Worm (Caenorhabditis elegans): ENCODE measurements around the gene C40C9.4.

Gene C40C9.4

DNA sequence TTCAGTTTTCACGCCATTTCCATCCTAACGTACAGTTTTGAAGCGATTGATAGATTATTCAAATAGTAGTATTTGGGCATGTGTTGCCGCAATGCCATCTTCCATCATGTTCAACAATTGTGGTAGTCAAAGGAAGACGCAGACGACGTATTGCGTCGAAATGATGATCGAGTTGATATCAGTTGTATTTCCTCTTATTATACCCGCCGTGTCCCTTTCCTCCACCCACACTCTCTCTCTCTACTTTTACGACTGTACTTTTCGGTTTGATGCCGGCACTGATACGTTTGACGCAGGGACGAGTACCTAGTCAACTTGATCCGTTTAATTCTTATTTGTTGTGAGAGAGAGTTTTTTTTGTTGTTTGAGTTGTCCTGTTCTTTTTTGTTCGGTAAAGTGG, 21.7 kb downstream of the C40C9.4 start:
- TF ChIP-seq drap-1 (GFP tag; optimal IDR thresholded peaks at IDR 0.05): no peak
- peak; percentile 35 for TF ChIP-seq elt-1 (tag; optimal IDR thresholded peaks at IDR 0.05; ENCODE audit: borderline replicate concordance, insufficient read depth)

- TF ChIP-seq mab-5 (tag; optimal IDR thresholded peaks at IDR 0.05): no peak
- TF ChIP-seq nhr-2 (tag; optimal IDR thresholded peaks at IDR 0.05): peak; percentile 29
- TF ChIP-seq bed-3 (GFP tag; optimal IDR thresholded peaks at IDR 0.05): no peak
- TF ChIP-seq lin-13 (tag; optimal IDR thresholded peaks at IDR 0.05): no peak
- peak; percentile 17 for TF ChIP-seq ceh-39 (tag; optimal IDR thresholded peaks at IDR 0.05)
- TF ChIP-seq sptf-1 (tag; optimal IDR thresholded peaks at IDR 0.05): peak; percentile 51
- TF ChIP-seq ztf-11 (tag; optimal IDR thresholded peaks at IDR 0.05): no peak
- TF ChIP-seq unc-120 (tag; optimal IDR thresholded peaks at IDR 0.05; ENCODE audit: poor library complexity, severe bottlenecking): peak; percentile 13
- TF ChIP-seq mls-2 (tag; optimal IDR thresholded peaks at IDR 0.05): peak; percentile 48
- TF ChIP-seq ham-2 (GFP tag; optimal IDR thresholded peaks at IDR 0.05): peak; percentile 92
These were observed 24.5 kb downstream of the C40C9.4 start for ce11 chrX:13675444-13675843.

ce11 chrX:13676892-13677291, 26.0 kb downstream of the C40C9.4 start, which contains the start of gene gck-4:
TSS of gene gck-4 (plus strand) at chrX:13677192.
- no peak for TF ChIP-seq nhr-12 (tag; optimal IDR thresholded peaks at IDR 0.05)
- no peak for TF ChIP-seq unc-39 (tag; optimal IDR thresholded peaks at IDR 0.05)
- TF ChIP-seq lsy-2 (tag; optimal IDR thresholded peaks at IDR 0.05): no peak
- no peak for TF ChIP-seq ham-2 (GFP tag; optimal IDR thresholded peaks at IDR 0.05)
- no peak for TF ChIP-seq hlh-1 (tag; optimal IDR thresholded peaks at IDR 0.05)

DNA sequence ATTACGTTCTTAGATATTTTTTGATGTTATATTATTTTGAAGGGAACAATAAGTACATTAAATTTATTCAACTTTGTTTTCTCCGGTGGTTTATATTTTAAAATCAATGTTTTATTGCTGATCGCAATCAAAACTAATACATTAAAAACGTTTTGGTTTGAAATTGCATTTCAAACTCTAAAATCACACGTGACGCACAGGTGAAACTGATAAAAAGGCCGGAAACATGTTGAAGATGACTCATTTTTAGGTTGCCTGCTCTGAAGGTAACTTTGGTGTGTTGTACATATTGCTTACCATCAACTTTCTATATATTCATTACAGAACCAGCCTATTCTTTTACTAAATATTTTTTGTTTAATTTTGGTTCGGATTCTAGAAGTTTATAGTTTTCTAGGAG, 34.8 kb downstream of the C40C9.4 start:
- TF ChIP-seq M03D4.4 (tag; optimal IDR thresholded peaks at IDR 0.05) (no peak), mls-2 (tag; optimal IDR thresholded peaks at IDR 0.05) (no peak), zip-8 (tag; optimal IDR thresholded peaks at IDR 0.05) (no peak)

DNA sequence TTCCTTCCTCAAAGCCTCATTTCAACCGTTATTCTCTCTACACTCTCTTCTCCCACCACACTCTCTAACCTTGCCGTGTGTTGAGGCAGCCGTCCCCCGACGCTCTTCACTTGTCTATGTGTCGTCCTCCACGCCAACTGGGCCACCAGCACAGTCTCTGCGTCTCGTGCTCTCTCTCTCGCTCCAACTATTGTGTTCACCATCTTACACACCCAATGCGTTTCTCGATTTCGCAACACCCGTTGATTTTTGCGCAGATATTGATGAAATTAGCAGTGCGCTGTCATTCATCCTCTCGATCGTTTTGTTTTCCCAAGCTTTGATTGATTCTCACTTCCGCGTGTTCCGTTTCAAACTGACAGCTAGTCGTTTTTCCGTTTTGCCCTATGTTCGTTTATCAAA, 36.2 kb downstream of the C40C9.4 start:
- no peak for TF ChIP-seq nhr-12 (tag; optimal IDR thresholded peaks at IDR 0.05)
- peak; percentile 8 for TF ChIP-seq nhr-237 (tag; optimal IDR thresholded peaks at IDR 0.05)
- TF ChIP-seq mep-1 (tag; optimal IDR thresholded peaks at IDR 0.05): no peak
- no peak for TF ChIP-seq mls-2 (tag; optimal IDR thresholded peaks at IDR 0.05)
- TF ChIP-seq sptf-1 (tag; optimal IDR thresholded peaks at IDR 0.05): peak; percentile 25
- TF ChIP-seq lin-13 (tag; optimal IDR thresholded peaks at IDR 0.05): peak; percentile 28
- no peak for TF ChIP-seq ceh-39 (tag; optimal IDR thresholded peaks at IDR 0.05)
- no peak for TF ChIP-seq bed-3 (GFP tag; optimal IDR thresholded peaks at IDR 0.05)
- TF ChIP-seq mab-5 (tag; optimal IDR thresholded peaks at IDR 0.05): no peak
- TF ChIP-seq M03D4.4 (tag; optimal IDR thresholded peaks at IDR 0.05): no peak
- TF ChIP-seq ceh-43 (GFP tag; optimal IDR thresholded peaks at IDR 0.05): no peak
- TF ChIP-seq ces-1 (GFP tag; optimal IDR thresholded peaks at IDR 0.05): peak; percentile 81
- no peak for TF ChIP-seq zip-8 (tag; optimal IDR thresholded peaks at IDR 0.05)
- TF ChIP-seq nhr-2 (tag; optimal IDR thresholded peaks at IDR 0.05): no peak
- peak; percentile 72 for TF ChIP-seq unc-120 (tag; optimal IDR thresholded peaks at IDR 0.05; ENCODE audit: poor library complexity, severe bottlenecking)
- TF ChIP-seq elt-1 (tag; optimal IDR thresholded peaks at IDR 0.05; ENCODE audit: borderline replicate concordance, insufficient read depth): no peak
- no peak for TF ChIP-seq nhr-28 (tag; optimal IDR thresholded peaks at IDR 0.05)
- peak; percentile 12 for TF ChIP-seq drap-1 (GFP tag; optimal IDR thresholded peaks at IDR 0.05)
- no peak for TF ChIP-seq ceh-83 (GFP tag; optimal IDR thresholded peaks at IDR 0.05)
- TF ChIP-seq ztf-11 (tag; optimal IDR thresholded peaks at IDR 0.05): peak; percentile 49
- no peak for TF ChIP-seq tbx-8 (GFP tag; optimal IDR thresholded peaks at IDR 0.05)
- TF ChIP-seq lin-32 (GFP tag; optimal IDR thresholded peaks at IDR 0.05): peak; percentile 11
- peak; percentile 91 for TF ChIP-seq unc-62 (GFP tag; optimal IDR thresholded peaks at IDR 0.05)
- TF ChIP-seq blmp-1 (tag; optimal IDR thresholded peaks at IDR 0.05): no peak
- TF ChIP-seq ham-2 (GFP tag; optimal IDR thresholded peaks at IDR 0.05): peak; percentile 41
- no peak for TF ChIP-seq flh-1 (GFP tag; optimal IDR thresholded peaks at IDR 0.05)
- peak; percentile 30 for TF ChIP-seq nhr-76 (tag; optimal IDR thresholded peaks at IDR 0.05)
- TF ChIP-seq cnd-1 (tag; optimal IDR thresholded peaks at IDR 0.05): no peak
- TF ChIP-seq elt-3 (tag; optimal IDR thresholded peaks at IDR 0.05): no peak
- no peak for TF ChIP-seq unc-39 (tag; optimal IDR thresholded peaks at IDR 0.05)
- TF ChIP-seq sem-2 (GFP tag; optimal IDR thresholded peaks at IDR 0.05): no peak
- TF ChIP-seq pha-4 (tag; optimal IDR thresholded peaks at IDR 0.05): no peak
- peak; percentile 18 for TF ChIP-seq lsy-2 (tag; optimal IDR thresholded peaks at IDR 0.05)
- TF ChIP-seq snpc-4 (tag; optimal IDR thresholded peaks at IDR 0.05): no peak
- peak; percentile 90 for TF ChIP-seq hlh-1 (tag; optimal IDR thresholded peaks at IDR 0.05)

All from whole organism, mixed stage, embryonic.